Fruit fly (Drosophila melanogaster) whole organism: ENCODE measurements around the gene CG9737.

Experiments used
- CG8478 ChIP-seq: fragments of >200 bp; optimal IDR thresholded peaks from 2 replicates; lab custom pipeline; 2018; ENCODE audit warnings: inconsistent platforms
- Dll ChIP-seq: fragments of >200 bp; optimal IDR thresholded peaks from 2 replicates; lab custom pipeline; 2017
- EcR ChIP-seq, 2 experiments: fragments of >200 bp; optimal IDR thresholded peaks; 2 replicates each; lab custom pipeline; 2017; ENCODE audit warnings: missing biosample characterization in 2 of 2, missing genetic modification characterization in 2 of 2, missing genetic modification reagents in 2 of 2
- pan ChIP-seq: fragments of >200 bp; optimal IDR thresholded peaks from 2 replicates; lab custom pipeline; 2017
- psq ChIP-seq: fragments of >200 bp; optimal IDR thresholded peaks from 2 replicates; lab custom pipeline; 2017
- usp ChIP-seq: fragments of >200 bp; optimal IDR thresholded peaks from 2 replicates; lab custom pipeline; 2017; ENCODE audit warnings: missing biosample characterization, missing genetic modification characterization, mixed read lengths

The CG9737 gene

dm6 chr3R:30264671-30265282, 21.7 kb upstream of the CG9737 start:
- TF ChIP-seq pan (lab: Kevin White, UChicago) (no peak), EcR (GFP tag; optimal IDR thresholded peaks at IDR 0.05; lab: Kevin White, UChicago) (peak in 1 of 2 experiments; percentile 59)

- no peak for TF ChIP-seq Dll (lab: Kevin White, UChicago)
Observed at dm6 chr3R:30263708-30264107, 20.6 kb upstream of the CG9737 start.

- no peak for TF ChIP-seq Dll (lab: Kevin White, UChicago)
- peak in 1 of 2 experiments; percentile 28 for TF ChIP-seq EcR (GFP tag; optimal IDR thresholded peaks at IDR 0.05; lab: Kevin White, UChicago)
Observed at dm6 chr3R:30261838-30262237, 18.7 kb upstream of the CG9737 start.

DNA sequence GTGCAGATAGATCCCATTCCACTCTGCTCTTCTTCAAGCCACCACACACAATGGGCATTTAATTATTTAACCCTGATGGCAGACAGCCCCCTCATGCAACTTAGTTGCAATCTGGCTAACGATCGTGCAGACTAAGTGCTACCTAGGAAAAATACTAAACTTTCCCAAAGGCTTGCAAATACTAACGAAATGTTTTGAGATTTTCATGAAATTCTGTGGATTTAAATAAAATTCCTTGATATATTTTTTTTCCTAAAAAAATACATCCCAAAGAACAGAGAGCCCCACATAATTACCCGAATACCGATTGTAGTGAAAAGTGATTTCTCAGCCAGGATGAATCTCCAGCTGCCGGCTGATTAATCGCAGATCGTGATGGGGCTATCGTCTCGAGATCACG, 16.4 kb upstream of the CG9737 start:
- TF ChIP-seq Dll (lab: Kevin White, UChicago) (no peak), pan (lab: Kevin White, UChicago) (no peak), psq (no peak), EcR (GFP tag; optimal IDR thresholded peaks at IDR 0.05; lab: Kevin White, UChicago) (no peak)

dm6 chr3R:30258991-30259351, 15.9 kb upstream of the CG9737 start:
- TF ChIP-seq EcR (GFP tag; optimal IDR thresholded peaks at IDR 0.05; lab: Kevin White, UChicago), result no peak
- TF ChIP-seq CG8478 (lab: Kevin White, UChicago), result no peak
- TF ChIP-seq psq, result no peak
- TF ChIP-seq pan (lab: Kevin White, UChicago), result no peak

DNA sequence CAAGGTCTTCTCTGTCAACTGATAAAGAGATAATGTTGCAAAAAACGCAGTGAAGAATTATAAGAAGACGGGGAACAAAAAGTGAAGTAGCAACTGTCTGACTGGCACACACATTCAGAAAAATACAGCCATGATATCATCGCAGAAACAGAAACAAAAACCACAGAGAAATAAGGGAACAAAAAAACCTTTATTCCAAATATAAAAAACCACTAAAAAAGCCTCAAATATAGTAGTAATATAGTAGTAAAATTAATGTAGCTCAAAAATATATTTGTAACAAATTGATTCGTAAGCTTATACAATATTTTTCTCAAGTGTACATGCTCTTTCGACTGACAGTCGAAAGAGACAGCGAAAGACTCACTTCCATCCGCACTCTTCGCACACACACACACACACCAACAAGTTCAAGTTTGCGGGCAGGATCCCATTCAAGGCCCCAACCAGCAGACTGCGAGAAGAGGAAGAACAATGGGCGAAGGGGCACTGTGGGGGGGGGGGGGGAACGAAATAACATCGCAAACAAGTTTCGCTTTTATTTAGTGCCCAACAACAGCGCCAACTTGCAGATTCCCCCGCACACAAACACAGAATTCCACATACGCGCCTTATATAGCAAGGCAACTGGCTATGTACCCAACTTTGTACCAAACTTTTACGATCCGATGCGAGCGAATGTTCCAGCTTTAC, 15.3 kb upstream of the CG9737 start:
- TF ChIP-seq pan (lab: Kevin White, UChicago) (no peak), usp (no peak), Dll (lab: Kevin White, UChicago) (no peak)

- TF ChIP-seq usp, result no peak
- no peak for TF ChIP-seq Dll (lab: Kevin White, UChicago)
- no peak for TF ChIP-seq EcR (GFP tag; optimal IDR thresholded peaks at IDR 0.05; lab: Kevin White, UChicago)
- no peak for TF ChIP-seq CG8478 (lab: Kevin White, UChicago)
- TF ChIP-seq pan (lab: Kevin White, UChicago), result no peak
- no peak for TF ChIP-seq psq
Observed at dm6 chr3R:30257588-30257987, 14.5 kb upstream of the CG9737 start.

DNA sequence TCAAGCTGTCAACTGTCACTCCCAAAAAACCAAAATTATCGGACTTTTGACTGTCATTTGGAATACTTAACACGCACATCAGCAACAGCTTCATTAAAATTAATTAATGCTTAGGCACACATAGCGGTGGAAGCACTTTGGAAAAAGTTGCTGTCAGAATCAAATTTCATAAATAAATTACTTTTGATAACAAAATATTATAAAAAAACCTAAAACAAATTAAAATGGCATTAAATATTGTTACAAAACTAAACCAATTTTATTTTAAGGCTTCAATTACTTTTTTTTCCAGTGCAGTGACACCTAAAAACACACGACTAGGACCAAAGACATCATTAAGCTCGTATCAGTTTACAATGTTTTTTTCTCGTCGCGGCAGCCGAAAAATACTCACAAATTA, 13.1 kb upstream of the CG9737 start:
- TF ChIP-seq Dll (lab: Kevin White, UChicago) (no peak), pan (lab: Kevin White, UChicago) (no peak), EcR (GFP tag; optimal IDR thresholded peaks at IDR 0.05; lab: Kevin White, UChicago) (no peak), CG8478 (lab: Kevin White, UChicago) (no peak)

dm6 chr3R:30255255-30256121, 12.4 kb upstream of the CG9737 start:
- TF ChIP-seq pan (lab: Kevin White, UChicago), result no peak
- no peak for TF ChIP-seq usp
- no peak for TF ChIP-seq EcR (GFP tag; optimal IDR thresholded peaks at IDR 0.05; lab: Kevin White, UChicago)
- TF ChIP-seq CG8478 (lab: Kevin White, UChicago), result no peak
- no peak for TF ChIP-seq Dll (lab: Kevin White, UChicago)
- TF ChIP-seq psq, result no peak

dm6 chr3R:30252882-30253281, 9.8 kb upstream of the CG9737 start, which contains the start of gene CG18404:
TSS of gene CG18404 (plus strand) at chr3R:30253182.
- TF ChIP-seq Dll (lab: Kevin White, UChicago) (no peak), usp (no peak), CG8478 (lab: Kevin White, UChicago) (no peak), psq (no peak), EcR (GFP tag; optimal IDR thresholded peaks at IDR 0.05; lab: Kevin White, UChicago) (no peak), pan (lab: Kevin White, UChicago) (no peak)

- TF ChIP-seq Dll (lab: Kevin White, UChicago), result no peak
- no peak for TF ChIP-seq EcR (GFP tag; optimal IDR thresholded peaks at IDR 0.05; lab: Kevin White, UChicago)
- TF ChIP-seq psq, result no peak
- no peak for TF ChIP-seq usp
Observed at dm6 chr3R:30252317-30252716, 9.2 kb upstream of the CG9737 start.

- TF ChIP-seq usp (no peak), pan (lab: Kevin White, UChicago) (no peak), psq (no peak)
Observed at dm6 chr3R:30250496-30250978, 7.4 kb upstream of the CG9737 start, which contains the start of gene CG9682. TSS of gene CG9682 (plus strand) at chr3R:30250928.

- TF ChIP-seq EcR (GFP tag; optimal IDR thresholded peaks at IDR 0.05; lab: Kevin White, UChicago) (no peak), CG8478 (lab: Kevin White, UChicago) (no peak), psq (no peak), usp (no peak), Dll (lab: Kevin White, UChicago) (no peak), pan (lab: Kevin White, UChicago) (no peak)
Observed at dm6 chr3R:30249283-30249682, 6.2 kb upstream of the CG9737 start, which contains the start of gene CG34299. TSS of gene CG34299 (plus strand) at chr3R:30249583.
